Fruit fly (Drosophila melanogaster): ENCODE measurements around the gene CG42688.

The CG42688 gene

DNA sequence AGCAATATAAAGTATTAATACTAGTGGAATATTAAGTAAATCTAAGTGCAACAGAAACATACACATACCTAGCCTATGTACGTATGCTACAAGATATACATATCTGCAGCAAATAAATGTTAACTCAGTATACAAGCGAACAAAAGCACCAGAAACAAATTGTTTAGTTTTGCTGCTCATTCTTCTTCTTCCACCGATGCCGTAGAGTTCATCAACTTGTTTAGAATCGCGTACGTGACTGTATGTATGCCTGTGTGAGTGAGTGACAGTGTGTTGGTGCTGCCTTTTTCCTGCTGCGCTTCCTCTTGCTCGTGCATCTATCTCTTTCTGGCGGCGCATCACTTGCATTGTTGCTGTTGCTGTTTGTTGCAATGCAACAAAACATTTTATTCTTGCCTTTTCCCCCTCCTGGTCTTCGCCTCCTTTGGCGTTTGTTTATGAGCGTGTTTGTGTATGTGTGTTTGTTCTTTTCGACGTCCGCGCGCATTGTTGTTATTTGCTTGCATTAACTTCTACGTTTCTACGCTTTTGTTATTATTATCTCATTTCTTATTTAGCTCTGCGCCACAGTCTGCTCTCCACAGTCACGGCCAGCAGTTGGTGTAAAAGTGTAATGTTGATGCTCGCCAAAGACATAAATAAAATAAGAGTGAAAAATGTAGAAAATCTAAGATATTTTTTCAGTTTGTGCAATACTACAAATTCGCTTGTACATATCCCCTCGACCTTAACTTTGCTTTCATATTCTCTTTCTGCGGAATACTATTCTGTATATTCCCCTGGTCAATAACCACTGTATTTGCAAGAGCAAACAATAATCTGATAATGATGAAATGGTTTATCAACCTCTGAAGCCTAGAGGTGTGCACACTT lies 23.7 kb downstream of the CG42688 start (continued):
- peak; percentile 61 for TF ChIP-seq CG2120 (GFP tag; optimal IDR thresholded peaks at IDR 0.05)
- peak; percentile 34 for TF ChIP-seq CG2875 (GFP tag; optimal IDR thresholded peaks at IDR 0.05)
- TF ChIP-seq CG13296 (GFP tag; optimal IDR thresholded peaks at IDR 0.05), result peak; percentile 2
- no peak for TF ChIP-seq zen (tag; optimal IDR thresholded peaks at IDR 0.05)
- peak; percentile 38 for TF ChIP-seq Jarid2 (GFP tag; optimal IDR thresholded peaks at IDR 0.05)
- no peak for TF ChIP-seq jigr1 (GFP tag; IDR thresholded peaks at IDR 0.05)
- peak; percentile 43 for TF ChIP-seq CG11504 (tag; optimal IDR thresholded peaks at IDR 0.05)
- no peak for TF ChIP-seq Hmr (GFP tag; optimal IDR thresholded peaks at IDR 0.05)
- TF ChIP-seq CG13624 (GFP tag; optimal IDR thresholded peaks at IDR 0.05), result peak; percentile 14
- TF ChIP-seq Doc2 (GFP tag; IDR thresholded peaks at IDR 0.05), result no peak
- TF ChIP-seq CG42726 (GFP tag; IDR thresholded peaks at IDR 0.05; ENCODE audit: partially characterized antibody), result no peak
- no peak for TF ChIP-seq CG31388 (GFP tag; optimal IDR thresholded peaks at IDR 0.05)
- TF ChIP-seq CG11398 (GFP tag; optimal IDR thresholded peaks at IDR 0.05), result peak; percentile 26
- no peak for TF ChIP-seq gcm (GFP tag; optimal IDR thresholded peaks at IDR 0.05)
- no peak for TF ChIP-seq sc (optimal IDR thresholded peaks at IDR 0.05)
- TF ChIP-seq sc (GFP tag; optimal IDR thresholded peaks at IDR 0.05), result peak; percentile 13
- TF ChIP-seq bowl (GFP tag; IDR thresholded peaks at IDR 0.05), result no peak
- no peak for TF ChIP-seq CG34224 (GFP tag; IDR thresholded peaks at IDR 0.05; ENCODE audit: partially characterized antibody)
- no peak for TF ChIP-seq hkb (optimal IDR thresholded peaks at IDR 0.05)
- no peak for TF ChIP-seq hkb (GFP tag; IDR thresholded peaks at IDR 0.05)
- TF ChIP-seq dmrt99B (tag; optimal IDR thresholded peaks at IDR 0.05), result peak; percentile 67
- TF ChIP-seq Drgx (GFP tag; IDR thresholded peaks at IDR 0.05), result peak; percentile 70
- no peak for TF ChIP-seq CG13123 (GFP tag; optimal IDR thresholded peaks at IDR 0.05)
- TF ChIP-seq jing (GFP tag; optimal IDR thresholded peaks at IDR 0.05), result no peak
- peak; percentile 60 for TF ChIP-seq CG4424 (GFP tag; optimal IDR thresholded peaks at IDR 0.05)
- no peak for TF ChIP-seq Dip2 (GFP tag; IDR thresholded peaks at IDR 0.05)
- no peak for TF ChIP-seq Doc3 (GFP tag; IDR thresholded peaks at IDR 0.05; ENCODE audit: partially characterized antibody)
- peak; percentile 9 for TF ChIP-seq CG10979 (tag; optimal IDR thresholded peaks at IDR 0.05)
- 0 out of 2 replicates have a peak, but pooled peaks have one; percentile 19 for TF ChIP-seq aop (GFP tag; IDR thresholded peaks at IDR 0.05)
- TF ChIP-seq twi (tag; optimal IDR thresholded peaks at IDR 0.05), result no peak
- peak; percentile 24 for TF ChIP-seq CG8359 (GFP tag; optimal IDR thresholded peaks at IDR 0.05; ENCODE audit: borderline replicate concordance)
- 0 out of 2 replicates have a peak, but pooled peaks have one; percentile 3 for TF ChIP-seq al (GFP tag; IDR thresholded peaks at IDR 0.05)
- peak; percentile 52 for TF ChIP-seq CG17359 (tag; optimal IDR thresholded peaks at IDR 0.05)
- TF ChIP-seq Rfx (GFP tag; IDR thresholded peaks at IDR 0.05), result peak; percentile 34; the same call in 1 of the 2 replicates
- no peak for TF ChIP-seq danr (GFP tag; IDR thresholded peaks at IDR 0.05)
- TF ChIP-seq corto (GFP tag; optimal IDR thresholded peaks at IDR 0.05), result peak; percentile 20
- peak; percentile 0 for TF ChIP-seq pho (GFP tag; optimal IDR thresholded peaks at IDR 0.05)
- no peak for TF ChIP-seq CG14860 (GFP tag; IDR thresholded peaks at IDR 0.05; ENCODE audit: partially characterized antibody)
- TF ChIP-seq sr (GFP tag; IDR thresholded peaks at IDR 0.05), result no peak
- TF ChIP-seq CG12236 (GFP tag; optimal IDR thresholded peaks at IDR 0.05), result peak; percentile 17
- TF ChIP-seq CG8281 (tag; optimal IDR thresholded peaks at IDR 0.05), result peak; percentile 7
- TF ChIP-seq CG6765 (GFP tag; optimal IDR thresholded peaks at IDR 0.05), result no peak
- no peak for TF ChIP-seq dati (GFP tag; IDR thresholded peaks at IDR 0.05)
- peak; percentile 57 for TF ChIP-seq sob (GFP tag; IDR thresholded peaks at IDR 0.05)
- 0 out of 4 replicates have a peak, but pooled peaks have one; percentile 24 for TF ChIP-seq Gug (GFP tag; IDR thresholded peaks at IDR 0.05)
- TF ChIP-seq CG7786 (GFP tag; optimal IDR thresholded peaks at IDR 0.05), result no peak
- peak; percentile 39 for TF ChIP-seq BtbVII (GFP tag; optimal IDR thresholded peaks at IDR 0.05)
- no peak for TF ChIP-seq CG2129 (GFP tag; IDR thresholded peaks at IDR 0.05; ENCODE audit: partially characterized antibody)
- no peak for TF ChIP-seq sug (tag; optimal IDR thresholded peaks at IDR 0.05)

Data from whole organism, embryonic.